Worm (Caenorhabditis elegans): Measurements from ENCODE around the gene kbp-2.

DNA sequence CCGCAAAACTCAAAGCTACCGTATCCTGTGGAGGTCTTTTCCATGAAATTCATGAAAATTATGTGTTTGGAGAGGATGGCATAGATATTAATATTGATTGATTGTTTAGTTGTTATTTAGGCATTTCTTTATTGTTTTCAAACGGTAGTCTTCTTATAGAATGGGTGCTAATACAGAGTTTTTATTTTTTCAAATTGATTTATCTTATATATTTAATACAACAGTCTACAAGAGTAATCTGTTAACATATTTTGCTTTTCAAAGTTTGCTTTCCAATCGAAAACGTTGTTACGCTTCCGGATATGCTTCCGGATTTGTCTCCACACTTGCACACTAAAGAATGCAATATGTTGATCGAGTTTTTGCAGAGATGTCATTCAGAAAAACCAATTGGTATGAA, 36.9 kb downstream of the kbp-2 start, which contains the start of gene C35D10.17:
- no peak for TF ChIP-seq flt-1 (GFP tag; IDR thresholded peaks at IDR 0.05)
- TF ChIP-seq tab-1 (GFP tag; IDR thresholded peaks at IDR 0.05), result no peak
- TF ChIP-seq ref-1 (GFP tag; conservative IDR thresholded peaks at IDR 0.05), result no peak
- no peak for TF ChIP-seq ztf-29 (GFP tag; IDR thresholded peaks at IDR 0.05)
- TF ChIP-seq cog-1 (tag; optimal IDR thresholded peaks at IDR 0.05), result no peak
- TF ChIP-seq ztf-23 (GFP tag; IDR thresholded peaks at IDR 0.05), result no peak
- no peak for TF ChIP-seq klf-2 (GFP tag; conservative IDR thresholded peaks at IDR 0.05)
